Fruit fly (Drosophila melanogaster) whole organism, embryonic: ENCODE results near the gene tbc.
"Not testable (repeated sequence)": the region's sequence is repeated elsewhere in the genome, so short reads cannot be mapped to it uniquely, and the experiment has no call there.

Source experiments
- Adf1 ChIP-seq: fragments of 200-800 bp; sonication (Bioruptor generic); IDR thresholded peaks from 2 replicates; pipeline ENCODE4 v1.3.6; 2022; ENCODE audit warnings: missing biosample characterization, missing genetic modification characterization
- CG11247 ChIP-seq: fragments of 200-800 bp; sonication (Bioruptor generic); IDR thresholded peaks from 2 replicates; pipeline ENCODE4 v1.3.6; 2022; ENCODE audit warnings: missing biosample characterization, missing genetic modification characterization
- CG11398 ChIP-seq: fragments of 200-800 bp; sonication (Bioruptor generic); optimal IDR thresholded peaks from 2 replicates; lab custom pipeline; 2016; ENCODE audit warnings: missing biosample characterization, missing genetic modification characterization
- CG12659 ChIP-seq: fragments of 200-800 bp; sonication (Bioruptor generic); optimal IDR thresholded peaks from 3 replicates; lab custom pipeline; 2017; ENCODE audit warnings: mild to moderate bottlenecking, missing biosample characterization, missing genetic modification reagents, missing genetic modification characterization
- CG13894 ChIP-seq: fragments of 200-800 bp; sonication (Bioruptor generic); optimal IDR thresholded peaks from 3 replicates; lab custom pipeline; 2018; ENCODE audit warnings: missing biosample characterization, mild to moderate bottlenecking, missing genetic modification characterization, moderate library complexity
- CG14441 ChIP-seq: fragments of 200-800 bp; sonication (Bioruptor generic); IDR thresholded peaks from 2 replicates; pipeline ENCODE4 v1.3.6; 2022; ENCODE audit warnings: missing biosample characterization, missing genetic modification characterization
- CG14965 ChIP-seq: fragments of 200-800 bp; sonication (Bioruptor generic); optimal IDR thresholded peaks from 2 replicates; lab custom pipeline; 2016; ENCODE audit warnings: missing biosample characterization, missing genetic modification characterization, borderline replicate concordance
- CG15269 ChIP-seq: fragments of 200-800 bp; sonication (Bioruptor generic); optimal IDR thresholded peaks from 2 replicates; lab custom pipeline; 2018; ENCODE audit warnings: missing biosample characterization, mild to moderate bottlenecking, missing genetic modification characterization, moderate library complexity
- CG16779 ChIP-seq: fragments of 200-800 bp; sonication (Bioruptor generic); IDR thresholded peaks from 2 replicates; pipeline ENCODE4 v1.3.6; 2022; ENCODE audit warnings: missing biosample characterization, missing genetic modification characterization
- CG17361 ChIP-seq: fragments of 200-800 bp; sonication (Bioruptor generic); IDR thresholded peaks from 3 replicates; pipeline ENCODE4 v1.3.6; 2022; ENCODE audit warnings: missing biosample characterization, missing genetic modification characterization
- CG18599 ChIP-seq: fragments of 200-800 bp; sonication (Bioruptor generic); optimal IDR thresholded peaks from 3 replicates; lab custom pipeline; 2017; ENCODE audit warnings: missing biosample characterization, missing genetic modification characterization, mild to moderate bottlenecking, moderate library complexity, missing genetic modification reagents
- CG2129 ChIP-seq: fragments of 200-800 bp; sonication (Bioruptor generic); IDR thresholded peaks from 2 replicates; pipeline ENCODE4 v1.3.6; 2022; ENCODE audit warnings: missing biosample characterization, missing genetic modification characterization; ENCODE audit not compliant: partially characterized antibody
- CG34376 ChIP-seq: fragments of 200-800 bp; sonication (Bioruptor generic); optimal IDR thresholded peaks from 2 replicates; lab custom pipeline; 2018; ENCODE audit warnings: missing biosample characterization, mild to moderate bottlenecking, missing genetic modification characterization
- CG6765 ChIP-seq: fragments of 200-800 bp; sonication (Bioruptor generic); optimal IDR thresholded peaks from 3 replicates; lab custom pipeline; 2017; ENCODE audit warnings: missing biosample characterization, mild to moderate bottlenecking, missing genetic modification characterization
- CG7357 ChIP-seq: fragments of 200-800 bp; sonication (Bioruptor generic); IDR thresholded peaks from 3 replicates; pipeline ENCODE4 v1.3.6; 2022; ENCODE audit warnings: missing biosample characterization, missing genetic modification characterization
- CG7556 ChIP-seq: fragments of 200-800 bp; sonication (Bioruptor generic); optimal IDR thresholded peaks from 2 replicates; lab custom pipeline; 2017; ENCODE audit warnings: missing biosample characterization, mild to moderate bottlenecking, missing genetic modification characterization
- CG7928 ChIP-seq: fragments of 200-800 bp; sonication (Bioruptor generic); optimal IDR thresholded peaks from 2 replicates; lab custom pipeline; 2017; ENCODE audit warnings: missing biosample characterization, mild to moderate bottlenecking, missing genetic modification characterization
- CG7963 ChIP-seq: fragments of 200-800 bp; sonication (Bioruptor generic); IDR thresholded peaks from 3 replicates; pipeline ENCODE4 v1.3.6; 2022; ENCODE audit warnings: missing biosample characterization, missing genetic modification characterization; ENCODE audit not compliant: partially characterized antibody
- Doc2 ChIP-seq: fragments of 200-800 bp; sonication (Bioruptor generic); IDR thresholded peaks from 2 replicates; pipeline ENCODE4 v1.3.6; 2022; ENCODE audit warnings: missing biosample characterization, missing genetic modification characterization
- Doc3 ChIP-seq: fragments of 200-800 bp; sonication (Bioruptor generic); IDR thresholded peaks from 3 replicates; pipeline ENCODE4 v1.3.6; 2022; ENCODE audit warnings: missing biosample characterization, missing genetic modification characterization; ENCODE audit not compliant: partially characterized antibody
- Ets97D ChIP-seq: fragments of 200-800 bp; sonication (Bioruptor generic); optimal IDR thresholded peaks from 3 replicates; lab custom pipeline; 2016; ENCODE audit warnings: missing biosample characterization, missing genetic modification characterization
- Hmr ChIP-seq: fragments of 200-800 bp; sonication (Bioruptor generic); optimal IDR thresholded peaks from 3 replicates; lab custom pipeline; 2017; ENCODE audit warnings: mild to moderate bottlenecking, missing biosample characterization, missing genetic modification reagents, missing genetic modification characterization
- Hr51 ChIP-seq, 2 experiments: fragments of 200-800 bp; sonication (Bioruptor generic); optimal IDR thresholded peaks; 2 replicates in 1 of 2; 3 replicates in 1 of 2; lab custom pipeline; 2016 to 2018; ENCODE audit warnings: missing biosample characterization in 2 of 2, missing genetic modification characterization in 2 of 2, mild to moderate bottlenecking in 1 of 2, moderate library complexity in 1 of 2
- Med ChIP-seq: fragments of 200-800 bp; sonication (Bioruptor generic); peaks from one replicate; lab custom pipeline; 2016; ENCODE audit warnings: missing biosample characterization, missing genetic modification characterization, mild to moderate bottlenecking, inconsistent platforms, moderate library complexity
- Meics ChIP-seq: fragments of 200-800 bp; sonication (Bioruptor generic); optimal IDR thresholded peaks from 2 replicates; lab custom pipeline; 2017; ENCODE audit warnings: missing biosample characterization, mild to moderate bottlenecking, missing genetic modification characterization
- Oli ChIP-seq: fragments of 200-800 bp; sonication (Bioruptor generic); optimal IDR thresholded peaks from 2 replicates; lab custom pipeline; 2018; ENCODE audit warnings: missing biosample characterization, mild to moderate bottlenecking, missing genetic modification characterization, moderate library complexity
- Poxn ChIP-seq: fragments of 200-800 bp; sonication (Bioruptor generic); IDR thresholded peaks from 2 replicates; pipeline ENCODE4 v1.3.6; 2022; ENCODE audit warnings: missing biosample characterization, missing genetic modification characterization
- Six4 ChIP-seq: fragments of 200-800 bp; sonication (Bioruptor generic); optimal IDR thresholded peaks from 2 replicates; lab custom pipeline; 2016; ENCODE audit warnings: missing biosample characterization, missing genetic modification characterization
- Sox102F ChIP-seq: fragments of 200-800 bp; sonication (Bioruptor generic); optimal IDR thresholded peaks from 2 replicates; lab custom pipeline; 2018; ENCODE audit warnings: missing biosample characterization, mild to moderate bottlenecking, missing genetic modification characterization, moderate library complexity
- Stat92E ChIP-seq, 3 experiments: fragments of >200 bp in 2 of 3; fragments of 200-800 bp in 1 of 3; sonication (Bioruptor generic) in 1 of 3; optimal IDR thresholded peaks; 2 replicates each; lab custom pipeline; 2017 to 2019; ENCODE audit warnings: missing biosample characterization in 3 of 3, missing genetic modification characterization in 3 of 3, mild to moderate bottlenecking in 1 of 3, moderate library complexity in 1 of 3
- dysf ChIP-seq: fragments of 200-800 bp; sonication (Bioruptor generic); IDR thresholded peaks from 3 replicates; pipeline ENCODE4 v1.3.6; 2022; ENCODE audit warnings: missing biosample characterization, missing genetic modification characterization
- gem ChIP-seq: fragments of 200-800 bp; sonication (Bioruptor generic); optimal IDR thresholded peaks from 2 replicates; lab custom pipeline; 2019; ENCODE audit warnings: missing biosample characterization, mild to moderate bottlenecking, missing genetic modification characterization, moderate library complexity
- grau ChIP-seq: fragments of 200-800 bp; optimal IDR thresholded peaks from 3 replicates; lab custom pipeline; 2019; ENCODE audit warnings: missing biosample characterization, mild to moderate bottlenecking, missing genetic modification characterization, moderate library complexity
- grn ChIP-seq: fragments of 200-800 bp; sonication (Bioruptor generic); optimal IDR thresholded peaks from 3 replicates; lab custom pipeline; 2017; ENCODE audit warnings: missing biosample characterization, missing genetic modification characterization
- kni ChIP-seq: fragments of 200-800 bp; sonication (Bioruptor generic); optimal IDR thresholded peaks from 3 replicates; lab custom pipeline; 2017; ENCODE audit warnings: mild to moderate bottlenecking, missing biosample characterization, missing genetic modification reagents, missing genetic modification characterization
- lilli ChIP-seq: fragments of 200-800 bp; sonication (Bioruptor generic); optimal IDR thresholded peaks from 3 replicates; lab custom pipeline; 2016; ENCODE audit warnings: missing biosample characterization, missing genetic modification characterization
- lov ChIP-seq, 2 experiments: fragments of 200-800 bp in 1 of 2; fragments of >200 bp in 1 of 2; sonication (Bioruptor generic) in 1 of 2; IDR thresholded peaks in 1 of 2; optimal IDR thresholded peaks in 1 of 2; 2 replicates in 1 of 2; 3 replicates in 1 of 2; pipeline versions ENCODE4 v1.3.6 to Lab custom; 2017 to 2022; ENCODE audit warnings: missing biosample characterization in 1 of 2, missing genetic modification characterization in 1 of 2
- nom ChIP-seq: fragments of 200-800 bp; sonication (Bioruptor generic); optimal IDR thresholded peaks from 2 replicates; lab custom pipeline; 2017; ENCODE audit warnings: missing biosample characterization, missing genetic modification characterization, mild to moderate bottlenecking, moderate library complexity, missing genetic modification reagents
- otp ChIP-seq: fragments of 200-800 bp; sonication (Bioruptor generic); IDR thresholded peaks from 3 replicates; pipeline ENCODE4, ENCODE4 v1.3.6; 2022; ENCODE audit warnings: missing biosample characterization, missing genetic modification characterization
- pho ChIP-seq: fragments of 200-800 bp; sonication (Bioruptor generic); optimal IDR thresholded peaks from 2 replicates; lab custom pipeline; 2016; ENCODE audit warnings: missing biosample characterization, missing genetic modification characterization
- ranshi ChIP-seq: fragments of 200-800 bp; sonication (Bioruptor generic); IDR thresholded peaks from 2 replicates; pipeline ENCODE4 v1.3.6; 2022; ENCODE audit warnings: missing biosample characterization, missing genetic modification characterization
- rib ChIP-seq: fragments of 200-800 bp; sonication (Bioruptor generic); IDR thresholded peaks from 2 replicates; pipeline ENCODE4 v1.3.6; 2022; ENCODE audit warnings: missing biosample characterization, missing genetic modification characterization
- row ChIP-seq: fragments of 200-800 bp; sonication (Bioruptor generic); IDR thresholded peaks from 3 replicates; pipeline ENCODE4 v1.3.6; 2022; ENCODE audit warnings: missing biosample characterization, missing genetic modification characterization
- slbo ChIP-seq: fragments of 200-800 bp; sonication (Bioruptor generic); IDR thresholded peaks from 2 replicates; pipeline ENCODE4 v1.3.6; 2022; ENCODE audit warnings: missing biosample characterization, missing genetic modification characterization
- sqz ChIP-seq: fragments of 200-800 bp; sonication (Bioruptor generic); optimal IDR thresholded peaks from 3 replicates; lab custom pipeline; 2018; ENCODE audit warnings: missing biosample characterization, mild to moderate bottlenecking, missing genetic modification characterization
- zfh2 ChIP-seq: fragments of 200-800 bp; sonication (Bioruptor generic); optimal IDR thresholded peaks from 2 replicates; lab custom pipeline; 2016; ENCODE audit warnings: missing biosample characterization, missing genetic modification characterization

Gene tbc

DNA sequence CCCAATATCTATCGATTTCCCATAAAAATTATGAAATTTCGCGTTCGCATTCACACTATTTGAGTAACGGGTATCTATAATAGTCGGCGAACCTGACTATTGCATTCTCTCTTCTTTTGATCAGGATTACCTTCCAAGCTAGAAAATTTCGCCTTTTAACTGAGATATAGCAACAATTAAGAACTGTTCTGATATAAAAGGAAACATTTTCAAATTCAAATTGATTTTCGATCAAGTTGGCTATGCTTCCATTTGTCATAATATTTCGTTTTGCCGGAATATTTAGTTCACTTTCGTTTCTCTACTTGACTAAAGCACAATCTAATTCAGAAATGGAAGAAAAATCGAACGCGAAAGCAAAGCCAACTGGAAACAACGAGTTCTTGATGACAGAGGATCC is 3.1 kb upstream of the tbc start, which contains the start of gene CG42578:
CG42578 (plus strand) TSS at position 301 of the 400 bp plus-strand sequence.
- not testable (repeated sequence) for TF ChIP-seq Doc2 (GFP tag; lab: Robert Waterston, UW); CG7963 (GFP tag; lab: Robert Waterston, UW); CG11247

DNA sequence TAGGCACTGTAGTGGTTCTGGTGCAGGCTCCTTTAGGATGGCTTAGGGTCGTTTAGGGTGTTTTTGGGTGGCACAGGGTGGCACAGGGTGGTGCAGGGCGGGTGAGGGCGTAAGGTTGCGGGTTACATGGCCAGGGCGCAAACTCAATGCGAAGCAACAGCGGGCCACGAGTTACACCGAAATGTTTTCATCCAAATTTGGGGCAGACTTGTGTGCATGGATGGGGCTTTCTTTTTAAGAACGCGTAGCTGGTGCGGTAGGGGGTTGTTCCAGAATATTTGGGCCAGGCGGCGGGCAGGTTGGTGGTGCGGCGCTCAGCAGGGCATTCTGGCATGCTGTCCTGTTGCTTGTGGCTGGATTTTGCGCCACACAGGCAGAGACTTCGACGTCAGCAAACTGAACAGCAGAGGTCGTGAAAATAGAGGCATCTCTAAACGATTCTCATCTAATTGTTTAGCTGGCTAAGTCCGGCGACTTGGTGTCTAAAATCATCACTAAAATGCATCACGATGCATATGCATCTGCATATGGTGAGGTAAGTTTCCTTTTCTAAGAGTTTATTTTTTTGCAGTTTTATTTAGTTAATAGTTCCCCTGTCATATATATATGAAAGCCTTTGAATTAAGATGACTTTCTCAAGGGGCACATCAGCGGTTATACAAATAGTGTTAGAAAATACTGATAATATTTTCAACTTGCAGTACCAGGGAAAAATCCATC is 1.1 kb upstream of the tbc start:
- no peak for TF ChIP-seq CG14965 (GFP tag; lab: Kevin White, UChicago)
- TF ChIP-seq Ets97D (GFP tag; lab: Kevin White, UChicago), result no peak
- TF ChIP-seq CG13894, result peak; percentile 41
- TF ChIP-seq rib (GFP tag; lab: Robert Waterston, UW), result no peak
- no peak for TF ChIP-seq Doc3 (GFP tag; lab: Robert Waterston, UW)
- TF ChIP-seq gem, result peak; percentile 37
- 0 out of 2 replicates have a peak, but pooled peaks have one; percentile 11 for TF ChIP-seq slbo (GFP tag; lab: Robert Waterston, UW)
- TF ChIP-seq CG11398 (GFP tag; lab: Kevin White, UChicago), result no peak
- peak; percentile 16; the same call in 1 of the 2 replicates for TF ChIP-seq Adf1
- TF ChIP-seq row, result peak; percentile 26; the same call in 2 of the 3 replicates
- TF ChIP-seq lilli, result peak; percentile 16
- peak; percentile 34 for TF ChIP-seq Med (GFP tag; lab: Kevin White, UChicago)
- no peak for TF ChIP-seq Poxn
- no peak for TF ChIP-seq Six4 (GFP tag; lab: Kevin White, UChicago)
- no peak for TF ChIP-seq ranshi (GFP tag; lab: Robert Waterston, UW)
- TF ChIP-seq Sox102F (GFP tag; lab: Kevin White, UChicago), result no peak
- peak; percentile 16; the same call in 1 of the 2 replicates for TF ChIP-seq CG14441
- no peak for TF ChIP-seq CG7357 (GFP tag; lab: Robert Waterston, UW)
- TF ChIP-seq grau, result peak; percentile 31
- TF ChIP-seq pho (GFP tag; lab: Kevin White, UChicago), result no peak
- no peak for TF ChIP-seq kni
- no peak for TF ChIP-seq lov (optimal IDR thresholded peaks at IDR 0.05; lab: Kevin White, UChicago)
- no peak for TF ChIP-seq lov (GFP tag; IDR thresholded peaks at IDR 0.05; lab: Robert Waterston, UW)
- TF ChIP-seq CG7556, result peak; percentile 52
- TF ChIP-seq CG17361 (GFP tag; lab: Robert Waterston, UW), result 0 out of 3 replicates have a peak, but pooled peaks have one; percentile 33
- TF ChIP-seq CG7928 (GFP tag; lab: Kevin White, UChicago), result no peak
- 0 out of 3 replicates have a peak, but pooled peaks have one; percentile 12 for TF ChIP-seq dysf (GFP tag; lab: Robert Waterston, UW)
- TF ChIP-seq Meics (GFP tag; lab: Kevin White, UChicago), result peak; percentile 48
- no peak for TF ChIP-seq grn (GFP tag; lab: Kevin White, UChicago)
- TF ChIP-seq otp, result no peak
- no peak for TF ChIP-seq CG16779
- TF ChIP-seq CG12659 (GFP tag; lab: Kevin White, UChicago), result peak; percentile 1
- TF ChIP-seq Oli (tag; lab: Kevin White, UChicago), result peak; percentile 20
- no peak for TF ChIP-seq sqz (GFP tag; lab: Kevin White, UChicago)
- TF ChIP-seq CG34376 (GFP tag; lab: Kevin White, UChicago), result no peak
- no peak for TF ChIP-seq zfh2 (GFP tag; lab: Kevin White, UChicago)
- peak; percentile 61 for TF ChIP-seq CG18599 (GFP tag; lab: Kevin White, UChicago)
- no peak for TF ChIP-seq CG6765
- no peak for TF ChIP-seq Stat92E (GFP tag; optimal IDR thresholded peaks at IDR 0.05; lab: Kevin White, UChicago)
- TF ChIP-seq Hmr (GFP tag; lab: Kevin White, UChicago), result peak; percentile 36
- no peak for TF ChIP-seq CG2129 (GFP tag; lab: Robert Waterston, UW)
- TF ChIP-seq CG15269, result peak; percentile 17
- TF ChIP-seq Hr51 (GFP tag; optimal IDR thresholded peaks at IDR 0.05; lab: Kevin White, UChicago), result peak in 1 of 2 experiments; percentile 26
- TF ChIP-seq nom (GFP tag; lab: Kevin White, UChicago), result no peak
